Worm (Caenorhabditis elegans): ENCODE results near the gene ZK829.7.

ce11 chrIV:11955592-11955991, 5.7 kb downstream of the ZK829.7 start:
- TF ChIP-seq ham-2 (GFP tag; optimal IDR thresholded peaks at IDR 0.05) (no peak), sptf-1 (tag; optimal IDR thresholded peaks at IDR 0.05) (no peak), nhr-76 (tag; optimal IDR thresholded peaks at IDR 0.05) (no peak), blmp-1 (tag; optimal IDR thresholded peaks at IDR 0.05) (no peak), elt-3 (tag; optimal IDR thresholded peaks at IDR 0.05) (no peak), unc-62 (GFP tag; optimal IDR thresholded peaks at IDR 0.05) (no peak), lin-13 (tag; optimal IDR thresholded peaks at IDR 0.05) (no peak), nhr-28 (tag; optimal IDR thresholded peaks at IDR 0.05) (no peak), nhr-12 (tag; optimal IDR thresholded peaks at IDR 0.05) (no peak), mep-1 (tag; optimal IDR thresholded peaks at IDR 0.05) (no peak), hlh-1 (tag; optimal IDR thresholded peaks at IDR 0.05) (no peak), ztf-11 (tag; optimal IDR thresholded peaks at IDR 0.05) (no peak), snpc-4 (tag; optimal IDR thresholded peaks at IDR 0.05) (no peak), pha-4 (tag; optimal IDR thresholded peaks at IDR 0.05) (no peak)

Data from whole organism, mixed stage, embryonic.